Fruit fly (Drosophila melanogaster): ENCODE data around the gene NimC4.

Gene NimC4

DNA sequence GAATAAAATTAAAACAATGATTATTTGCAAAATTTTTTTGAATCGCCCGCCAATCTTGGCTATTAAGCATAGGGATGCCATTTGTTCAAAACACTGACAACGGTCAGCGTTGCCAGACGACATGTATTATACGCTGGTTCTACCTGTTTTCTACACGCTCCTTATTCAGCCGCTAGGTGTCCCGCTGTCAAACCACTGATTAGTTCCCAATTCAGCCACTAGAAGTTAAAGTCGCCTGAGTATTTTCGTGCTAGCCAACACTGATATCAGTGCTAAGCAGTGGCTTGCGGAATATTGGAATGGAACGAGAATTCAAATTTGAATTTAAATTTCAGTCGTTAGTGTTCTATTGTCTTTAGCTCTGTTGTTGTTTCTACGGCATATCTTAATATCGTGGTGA is 47.2 kb downstream of the NimC4 start (continued):
- TF ChIP-seq sisA (GFP tag; IDR thresholded peaks at IDR 0.05) (no peak), CG15011 (GFP tag; optimal IDR thresholded peaks at IDR 0.05) (no peak), ham (GFP tag; IDR thresholded peaks at IDR 0.05) (no peak), Gsc (GFP tag; IDR thresholded peaks at IDR 0.05) (no peak), Drgx (GFP tag; IDR thresholded peaks at IDR 0.05) (no peak), CG12659 (GFP tag; optimal IDR thresholded peaks at IDR 0.05) (no peak), Opbp (GFP tag; IDR thresholded peaks at IDR 0.05; ENCODE audit: partially characterized antibody) (no peak; the same call in 1 of the 3 replicates), disco-r (GFP tag; optimal IDR thresholded peaks at IDR 0.05) (no peak), Myb (GFP tag; optimal IDR thresholded peaks at IDR 0.05) (peak; percentile 95), shn (GFP tag; optimal IDR thresholded peaks at IDR 0.05) (peak; percentile 60), CG13624 (GFP tag; optimal IDR thresholded peaks at IDR 0.05) (peak; percentile 39), stwl (tag; optimal IDR thresholded peaks at IDR 0.05) (peak; percentile 98), cwo (GFP tag; optimal IDR thresholded peaks at IDR 0.05) (no peak), grau (tag; optimal IDR thresholded peaks at IDR 0.05) (no peak), CG8924 (tag; optimal IDR thresholded peaks at IDR 0.05) (no peak), CG11723 (GFP tag; optimal IDR thresholded peaks at IDR 0.05) (no peak), CG13123 (GFP tag; optimal IDR thresholded peaks at IDR 0.05) (no peak), CG1647 (GFP tag; optimal IDR thresholded peaks at IDR 0.05) (peak; percentile 2), CG12391 (tag; optimal IDR thresholded peaks at IDR 0.05) (no peak), aop (GFP tag; IDR thresholded peaks at IDR 0.05) (no peak), CG12942 (GFP tag; optimal IDR thresholded peaks at IDR 0.05) (peak; percentile 56), otp (GFP tag; IDR thresholded peaks at IDR 0.05) (no peak), slp2 (GFP tag; optimal IDR thresholded peaks at IDR 0.05) (no peak), insv (GFP tag; optimal IDR thresholded peaks at IDR 0.05) (peak in 1 of 2 experiments; percentile 28), zfh1 (GFP tag; IDR thresholded peaks at IDR 0.05) (peak; percentile 66; the same call in 1 of the 3 replicates), lov (optimal IDR thresholded peaks at IDR 0.05) (no peak), lov (GFP tag; IDR thresholded peaks at IDR 0.05) (no peak), CG18619 (GFP tag; optimal IDR thresholded peaks at IDR 0.05) (no peak), Hmr (GFP tag; optimal IDR thresholded peaks at IDR 0.05) (peak; percentile 55), Trl (optimal IDR thresholded peaks at IDR 0.05) (no peak), Trl (GFP tag; optimal IDR thresholded peaks at IDR 0.05) (peak; percentile 30), CG34376 (GFP tag; optimal IDR thresholded peaks at IDR 0.05) (no peak), gro (GFP tag; optimal IDR thresholded peaks at IDR 0.05) (peak; percentile 4), CTCF (GFP tag; optimal IDR thresholded peaks at IDR 0.05) (peak; percentile 92), E2f2 (GFP tag; IDR thresholded peaks at IDR 0.05) (peak; percentile 96), Antp (GFP tag; optimal IDR thresholded peaks at IDR 0.05) (peak; percentile 69), salm (tag; optimal IDR thresholded peaks at IDR 0.05) (no peak), CG31365 (tag; optimal IDR thresholded peaks at IDR 0.05) (no peak), CrebB (tag; optimal IDR thresholded peaks at IDR 0.05) (no peak), CG3407 (GFP tag; optimal IDR thresholded peaks at IDR 0.05) (no peak), CG12155 (GFP tag; optimal IDR thresholded peaks at IDR 0.05) (peak; percentile 44), oc (tag; optimal IDR thresholded peaks at IDR 0.05) (no peak), sqz (GFP tag; optimal IDR thresholded peaks at IDR 0.05) (no peak), lbe (GFP tag; optimal IDR thresholded peaks at IDR 0.05) (no peak), odd (GFP tag; optimal IDR thresholded peaks at IDR 0.05) (no peak), CG9932 (GFP tag; IDR thresholded peaks at IDR 0.05) (no peak), ash1 (GFP tag; optimal IDR thresholded peaks at IDR 0.05) (no peak), corto (GFP tag; optimal IDR thresholded peaks at IDR 0.05) (no peak), Kr (GFP tag; optimal IDR thresholded peaks at IDR 0.05) (no peak), hth (optimal IDR thresholded peaks at IDR 0.05) (no peak), CG17568 (GFP tag; optimal IDR thresholded peaks at IDR 0.05) (no peak), Hr51 (GFP tag; optimal IDR thresholded peaks at IDR 0.05) (no peak), caup (GFP tag; optimal IDR thresholded peaks at IDR 0.05; ENCODE audit: severe bottlenecking) (peak; percentile 40)
